Worm (Caenorhabditis elegans): Measurements from ENCODE around the gene nrf-5.

DNA sequence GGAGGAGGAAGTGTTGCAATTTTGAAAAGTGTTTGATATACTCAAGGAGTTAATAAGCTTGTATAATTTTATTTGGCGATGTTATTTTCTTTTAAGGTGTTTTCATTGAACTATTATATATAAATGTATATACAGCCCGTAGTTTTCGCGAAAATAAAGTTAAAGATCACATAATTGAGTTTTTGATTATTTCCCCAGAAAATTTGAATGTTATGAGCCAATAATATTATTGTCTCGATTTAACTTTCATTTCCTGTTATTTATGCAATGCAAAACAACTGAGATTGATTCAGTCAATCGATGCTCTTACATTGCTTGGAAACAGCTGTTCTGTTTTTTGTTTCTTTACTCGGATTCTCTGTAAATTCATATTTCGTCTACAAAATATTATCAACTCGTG is 20.3 kb downstream of the nrf-5 start, which contains the start of gene srx-133:
- TF ChIP-seq lin-39 (tag; optimal IDR thresholded peaks at IDR 0.05) (no peak), dpl-1 (GFP tag; optimal IDR thresholded peaks at IDR 0.05) (no peak)

Data from whole organism, L1 larva.